Worm (Caenorhabditis elegans) whole organism, L2 larva: ENCODE results near the gene Y60A3A.24.
A peak's percentile ranks its signal among the peaks of the same experiment; 100 is the strongest.

Source experiments
- R02D3.7 ChIP-seq: fragments of 150-350 bp; optimal IDR thresholded peaks from 2 replicates; lab custom pipeline; 2014; ENCODE audit warnings: missing biosample characterization, missing genetic modification characterization
- aly-2 ChIP-seq: fragments of 150-350 bp; optimal IDR thresholded peaks from 2 replicates; lab custom pipeline; 2014; ENCODE audit warnings: missing biosample characterization, missing genetic modification characterization
- ama-1 ChIP-seq: fragments of 150-350 bp; optimal IDR thresholded peaks from 2 replicates; lab custom pipeline; 2018; ENCODE audit warnings: inconsistent platforms
- ceh-82 ChIP-seq: fragments of 150-350 bp; optimal IDR thresholded peaks from 2 replicates; lab custom pipeline; 2014; ENCODE audit warnings: missing biosample characterization, missing genetic modification characterization
- egl-27 ChIP-seq: sonication (generic microtip); optimal IDR thresholded peaks from 3 replicates; lab custom pipeline; 2017; ENCODE audit warnings: missing biosample characterization, missing genetic modification reagents, missing genetic modification characterization
- elt-1 ChIP-seq: fragments of 150-350 bp; optimal IDR thresholded peaks from 2 replicates; lab custom pipeline; 2014; ENCODE audit warnings: missing biosample characterization, missing genetic modification characterization
- fos-1 ChIP-seq: fragments of 150-350 bp; optimal IDR thresholded peaks from 2 replicates; lab custom pipeline; 2014; ENCODE audit warnings: missing biosample characterization, missing genetic modification characterization
- lsy-2 ChIP-seq, 2 experiments: fragments of 150-350 bp in 1 of 2; sonication (generic microtip) in 1 of 2; optimal IDR thresholded peaks; 2 replicates each; lab custom pipeline; 2014 to 2017; ENCODE audit warnings: missing biosample characterization in 2 of 2, missing genetic modification characterization in 2 of 2
- nhr-11 ChIP-seq: fragments of 150-350 bp; optimal IDR thresholded peaks from 2 replicates; lab custom pipeline; 2014; ENCODE audit warnings: missing biosample characterization, missing genetic modification characterization
- unc-39 ChIP-seq: fragments of 150-350 bp; optimal IDR thresholded peaks from 2 replicates; lab custom pipeline; 2014; ENCODE audit warnings: missing biosample characterization, missing genetic modification characterization

ce11 chrV:20005724-20006132, 24.0 kb upstream of the Y60A3A.24 start:
- TF ChIP-seq lsy-2 (tag; optimal IDR thresholded peaks at IDR 0.05; lab: Kevin White, UChicago) (peak; percentile 25 to 79), nhr-11 (tag; lab: Kevin White, UChicago) (no peak), unc-39 (tag; lab: Kevin White, UChicago) (no peak), R02D3.7 (tag; lab: Kevin White, UChicago) (no peak), egl-27 (tag; lab: Kevin White, UChicago) (peak; percentile 76), ama-1 (peak; percentile 28), fos-1 (tag; lab: Kevin White, UChicago) (peak; percentile 71), ceh-82 (tag; lab: Kevin White, UChicago) (no peak), elt-1 (tag; lab: Kevin White, UChicago) (no peak), aly-2 (no peak)
